Worm (Caenorhabditis elegans): ENCODE measurements around the gene C18H9.6.

The C18H9.6 gene

DNA sequence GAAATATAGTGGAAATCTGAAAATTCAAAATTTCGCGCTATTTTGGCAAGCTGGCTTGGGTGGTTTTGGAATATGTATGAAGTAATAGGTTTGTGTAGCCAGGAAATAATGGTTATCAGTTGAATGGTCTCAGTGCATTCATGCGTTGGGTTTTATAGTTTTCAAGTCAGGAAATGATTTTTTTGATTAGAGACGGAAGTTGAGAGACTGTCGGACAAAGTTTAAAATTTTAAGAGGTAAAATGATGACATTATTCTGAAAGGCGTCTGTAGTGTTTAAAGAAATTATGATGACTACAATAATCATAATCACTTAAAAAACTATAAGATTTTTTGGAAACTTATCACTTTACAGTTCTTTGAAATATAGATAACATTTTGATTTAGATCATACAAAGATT is at the start of gene C18H9.6:
Gene C18H9.6 (minus strand): TSS at position 129 of the 400 bp plus-strand sequence.
- TF ChIP-seq W03F9.2 (tag; optimal IDR thresholded peaks at IDR 0.05) (no peak), him-1 (tag; optimal IDR thresholded peaks at IDR 0.05) (no peak)

DNA sequence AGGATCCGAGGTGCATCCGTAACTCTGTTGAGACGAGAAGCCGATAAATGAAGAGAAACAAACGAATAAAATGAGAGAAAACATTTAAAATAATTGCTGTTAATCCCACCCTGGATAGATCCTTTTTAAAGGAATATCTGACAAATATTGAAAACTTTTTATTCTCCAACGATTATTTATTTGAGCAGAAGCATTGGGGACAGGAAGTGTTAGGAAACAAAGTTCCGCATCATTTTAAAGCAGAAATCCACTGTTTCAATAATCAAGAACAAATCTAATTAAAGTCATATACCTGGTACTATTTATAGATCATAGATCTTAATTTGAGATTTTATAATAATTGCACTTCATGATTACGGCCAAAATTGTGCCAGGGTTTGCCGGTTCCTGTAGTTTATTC is 49.5 kb upstream of the C18H9.6 start, which contains the start of gene F41G3.20:
Gene F41G3.20 (minus strand): TSS at position 101 of the 400 bp plus-strand sequence.
- TF ChIP-seq dao-5 (tag; optimal IDR thresholded peaks at IDR 0.05) (no peak), him-1 (tag; optimal IDR thresholded peaks at IDR 0.05) (no peak), W03F9.2 (tag; optimal IDR thresholded peaks at IDR 0.05) (no peak)

DNA sequence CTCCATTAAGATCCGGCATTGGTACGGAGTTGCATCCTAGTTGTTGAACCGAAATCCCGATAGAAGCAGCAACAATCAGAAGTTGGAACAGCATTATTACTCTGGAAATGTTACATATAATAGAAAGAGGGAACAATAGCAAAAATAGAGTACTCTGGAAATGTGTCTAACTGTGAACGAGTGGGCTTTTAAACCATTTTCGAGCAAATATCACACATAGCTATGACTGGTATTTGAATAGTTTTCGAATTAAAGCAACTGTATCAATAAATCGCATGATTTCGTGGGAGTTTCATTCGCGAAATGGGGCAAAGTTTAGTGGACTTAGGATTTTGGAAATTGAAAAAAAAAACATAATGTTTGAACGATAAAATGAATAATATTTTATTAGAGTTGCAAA is 48.0 kb upstream of the C18H9.6 start, which contains the start of gene F41G3.10:
Gene F41G3.10 (minus strand): TSS at position 101 of the 400 bp plus-strand sequence.
- TF ChIP-seq W03F9.2 (tag; optimal IDR thresholded peaks at IDR 0.05) = no peak
- no peak for TF ChIP-seq him-1 (tag; optimal IDR thresholded peaks at IDR 0.05)
- TF ChIP-seq dao-5 (tag; optimal IDR thresholded peaks at IDR 0.05) = no peak

ce11 chrII:6746404-6746803 is 45.0 kb upstream of the C18H9.6 start, which contains the start of gene F41G3.5:
Gene F41G3.5, plus strand, starts transcription at chrII:6746704.
- TF ChIP-seq him-1 (tag; optimal IDR thresholded peaks at IDR 0.05) (no peak), dao-5 (tag; optimal IDR thresholded peaks at IDR 0.05) (no peak), W03F9.2 (tag; optimal IDR thresholded peaks at IDR 0.05) (no peak)

- TF ChIP-seq dao-5 (tag; optimal IDR thresholded peaks at IDR 0.05) (no peak), W03F9.2 (tag; optimal IDR thresholded peaks at IDR 0.05) (no peak), him-1 (tag; optimal IDR thresholded peaks at IDR 0.05) (no peak)
Measured at ce11 chrII:6745783-6746182, 44.4 kb upstream of the C18H9.6 start, which contains the start of gene ins-14. Gene ins-14, minus strand, starts transcription at chrII:6745814.

DNA sequence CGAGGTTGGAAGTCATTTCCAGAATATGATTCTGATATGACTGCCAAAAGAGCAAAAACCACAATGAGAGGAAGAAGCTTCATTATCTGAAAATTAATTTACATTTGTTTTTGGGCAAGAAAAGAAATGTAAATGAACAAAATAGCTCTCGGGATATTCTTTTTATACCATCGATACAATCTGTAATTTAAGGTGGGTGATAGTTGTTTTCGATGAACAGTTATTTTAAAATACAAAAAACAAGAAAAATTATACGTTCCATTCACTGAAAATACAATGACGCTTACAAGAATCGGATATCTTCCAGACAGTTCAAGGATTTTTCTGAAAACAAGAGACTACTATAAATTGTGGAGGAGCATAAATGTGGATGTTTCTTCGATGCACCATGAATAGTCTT is 43.2 kb upstream of the C18H9.6 start, which contains the start of gene ins-15:
Gene ins-15 (minus strand): TSS at position 101 of the 400 bp plus-strand sequence.
- TF ChIP-seq him-1 (tag; optimal IDR thresholded peaks at IDR 0.05) (no peak), W03F9.2 (tag; optimal IDR thresholded peaks at IDR 0.05) (no peak), dao-5 (tag; optimal IDR thresholded peaks at IDR 0.05) (no peak)

DNA sequence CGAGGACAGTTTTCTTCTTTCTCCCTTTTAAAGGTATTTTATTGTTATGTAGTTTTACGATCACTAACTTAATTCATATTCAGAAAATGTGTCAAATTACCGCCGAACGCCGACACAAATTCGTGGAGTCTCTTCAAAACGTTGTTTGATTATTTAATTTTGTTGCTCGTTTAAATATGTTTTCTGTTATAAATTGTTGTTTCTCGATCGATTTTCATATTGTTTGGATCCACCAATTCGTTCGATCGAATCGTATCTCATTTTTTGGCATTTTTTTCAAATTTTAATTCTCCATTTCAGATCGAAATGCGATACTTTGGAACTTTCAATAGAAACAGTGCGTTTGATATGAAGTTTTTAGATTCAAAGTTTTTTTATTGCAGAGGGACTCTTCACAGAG is 41.2 kb upstream of the C18H9.6 start, which contains the start of gene F41G3.6:
Gene F41G3.6 (plus strand): TSS at position 301 of the 400 bp plus-strand sequence.
- TF ChIP-seq dao-5 (tag; optimal IDR thresholded peaks at IDR 0.05) (no peak), him-1 (tag; optimal IDR thresholded peaks at IDR 0.05) (no peak), W03F9.2 (tag; optimal IDR thresholded peaks at IDR 0.05) (no peak)

- TF ChIP-seq dao-5 (tag; optimal IDR thresholded peaks at IDR 0.05) (no peak), him-1 (tag; optimal IDR thresholded peaks at IDR 0.05) (peak; percentile 12)
Measured at ce11 chrII:6741428-6741827, 40.0 kb upstream of the C18H9.6 start, which contains the start of gene exos-8. Gene exos-8, plus strand, starts transcription at chrII:6741691.

- TF ChIP-seq W03F9.2 (tag; optimal IDR thresholded peaks at IDR 0.05) (no peak), him-1 (tag; optimal IDR thresholded peaks at IDR 0.05) (no peak)
Measured at ce11 chrII:6736604-6737003, 35.2 kb upstream of the C18H9.6 start, which contains the start of gene T14B4.1. Gene T14B4.1, plus strand, starts transcription at chrII:6736904.

- TF ChIP-seq W03F9.2 (tag; optimal IDR thresholded peaks at IDR 0.05) = no peak
- TF ChIP-seq dao-5 (tag; optimal IDR thresholded peaks at IDR 0.05) = no peak
- no peak for TF ChIP-seq him-1 (tag; optimal IDR thresholded peaks at IDR 0.05)
Measured at ce11 chrII:6736066-6736465, 34.6 kb upstream of the C18H9.6 start, which contains the start of gene mrps-18.C. Gene mrps-18.C, plus strand, starts transcription at chrII:6736203.

ce11 chrII:6734674-6735073 is 33.2 kb upstream of the C18H9.6 start, which contains the start of gene T14B4.3:
Gene T14B4.3, plus strand, starts transcription at chrII:6734937.
- no peak for TF ChIP-seq dao-5 (tag; optimal IDR thresholded peaks at IDR 0.05)
- peak; percentile 46 for TF ChIP-seq W03F9.2 (tag; optimal IDR thresholded peaks at IDR 0.05)

- TF ChIP-seq him-1 (tag; optimal IDR thresholded peaks at IDR 0.05) (no peak), W03F9.2 (tag; optimal IDR thresholded peaks at IDR 0.05) (no peak), dao-5 (tag; optimal IDR thresholded peaks at IDR 0.05) (no peak)
Measured at ce11 chrII:6733718-6734117, 32.3 kb upstream of the C18H9.6 start, which contains the start of gene T14B4.9. Gene T14B4.9, minus strand, starts transcription at chrII:6733818.

- no peak for TF ChIP-seq dao-5 (tag; optimal IDR thresholded peaks at IDR 0.05)
- no peak for TF ChIP-seq him-1 (tag; optimal IDR thresholded peaks at IDR 0.05)
- TF ChIP-seq W03F9.2 (tag; optimal IDR thresholded peaks at IDR 0.05) = no peak
Measured at ce11 chrII:6729331-6729730, 27.9 kb upstream of the C18H9.6 start, which contains the start of gene T14B4.8. Gene T14B4.8, minus strand, starts transcription at chrII:6729390.

DNA sequence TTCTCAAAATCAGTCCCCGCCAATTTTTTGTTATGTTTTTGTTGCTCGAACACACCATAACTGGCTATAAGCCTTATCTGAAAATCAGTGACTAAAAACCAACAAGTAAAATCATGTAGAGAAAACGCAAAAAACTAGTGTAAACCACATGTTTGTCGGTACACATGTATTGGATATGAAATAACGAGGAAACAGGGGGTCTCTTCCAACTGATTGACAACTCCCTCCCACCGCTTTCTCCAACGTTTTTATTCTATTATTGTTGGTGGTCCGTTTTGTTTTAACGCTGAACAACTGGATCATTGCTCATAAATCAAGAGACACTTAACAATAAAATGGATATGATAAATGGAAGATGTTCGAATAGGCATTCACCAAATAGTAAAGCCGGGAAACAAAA is 25.4 kb upstream of the C18H9.6 start:
- TF ChIP-seq him-1 (tag; optimal IDR thresholded peaks at IDR 0.05) = no peak
- no peak for TF ChIP-seq dao-5 (tag; optimal IDR thresholded peaks at IDR 0.05)
- no peak for TF ChIP-seq W03F9.2 (tag; optimal IDR thresholded peaks at IDR 0.05)

DNA sequence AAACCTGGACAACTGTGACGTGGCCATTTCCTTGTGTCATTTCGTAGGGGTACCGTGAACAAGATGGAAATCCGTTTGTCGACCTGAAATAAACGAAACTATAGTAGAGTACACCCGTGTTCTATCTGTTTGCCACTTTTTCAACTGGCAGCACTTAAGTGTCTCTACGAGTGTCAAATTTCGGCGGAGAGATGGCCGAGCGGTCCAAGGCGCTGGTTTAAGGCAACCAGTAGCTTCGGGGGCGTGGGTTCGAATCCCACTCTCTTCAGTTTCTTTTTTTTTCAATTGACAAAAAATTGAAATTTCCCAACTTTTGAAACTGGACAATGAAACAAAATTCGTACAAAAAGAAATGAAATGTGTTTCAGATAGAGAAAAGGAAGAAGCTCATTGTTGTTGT is 20.2 kb upstream of the C18H9.6 start:
- TF ChIP-seq W03F9.2 (tag; optimal IDR thresholded peaks at IDR 0.05) (no peak), him-1 (tag; optimal IDR thresholded peaks at IDR 0.05) (peak; percentile 49)
